Worm (Caenorhabditis elegans): ENCODE results near the gene efn-2.

efn-2 gene

ce11 chrIV:10614918-10615477 is 38.8 kb downstream of the efn-2 start, which contains the start of gene ptr-14:
Gene ptr-14 (plus strand): TSS chrIV:10615427.
- TF ChIP-seq T23F11.4 (GFP tag; optimal IDR thresholded peaks at IDR 0.05) (no peak), pha-4 (tag; optimal IDR thresholded peaks at IDR 0.05) (no peak), Y22D7AL.16 (tag; optimal IDR thresholded peaks at IDR 0.05) (no peak), nhr-232 (tag; optimal IDR thresholded peaks at IDR 0.05) (no peak), ceh-6 (GFP tag; optimal IDR thresholded peaks at IDR 0.05) (no peak), C38D4.7 (GFP tag; optimal IDR thresholded peaks at IDR 0.05) (no peak), unc-55 (GFP tag; optimal IDR thresholded peaks at IDR 0.05) (no peak), F13H6.1 (tag; optimal IDR thresholded peaks at IDR 0.05) (no peak)

ce11 chrIV:10616366-10616765 is 40.2 kb downstream of the efn-2 start:
- TF ChIP-seq unc-42 (tag; optimal IDR thresholded peaks at IDR 0.05) = no peak
- TF ChIP-seq hlh-8 (tag; optimal IDR thresholded peaks at IDR 0.05) = no peak
- no peak for TF ChIP-seq F13H6.1 (tag; optimal IDR thresholded peaks at IDR 0.05)
- TF ChIP-seq pqm-1 (tag; optimal IDR thresholded peaks at IDR 0.05) = no peak
- no peak for TF ChIP-seq unc-55 (GFP tag; optimal IDR thresholded peaks at IDR 0.05)
- TF ChIP-seq tbx-7 (tag; optimal IDR thresholded peaks at IDR 0.05) = no peak
- TF ChIP-seq Y22D7AL.16 (tag; optimal IDR thresholded peaks at IDR 0.05) = no peak
- TF ChIP-seq ahr-1 (tag; optimal IDR thresholded peaks at IDR 0.05) = no peak
- no peak for TF ChIP-seq tbx-2 (tag; optimal IDR thresholded peaks at IDR 0.05)
- no peak for TF ChIP-seq rnt-1 (tag; optimal IDR thresholded peaks at IDR 0.05)
- TF ChIP-seq hlh-30 (tag; optimal IDR thresholded peaks at IDR 0.05; ENCODE audit: insufficient read depth) = no peak
- TF ChIP-seq T23F11.4 (GFP tag; optimal IDR thresholded peaks at IDR 0.05) = no peak
- no peak for TF ChIP-seq dve-1 (tag; optimal IDR thresholded peaks at IDR 0.05)
- no peak for TF ChIP-seq dmd-4 (tag; optimal IDR thresholded peaks at IDR 0.05; ENCODE audit: borderline replicate concordance)
- TF ChIP-seq ceh-45 (GFP tag; IDR thresholded peaks at IDR 0.05) = no peak
- no peak for TF ChIP-seq syd-9 (tag; optimal IDR thresholded peaks at IDR 0.05)
- no peak for TF ChIP-seq odd-2 (tag; optimal IDR thresholded peaks at IDR 0.05)

DNA sequence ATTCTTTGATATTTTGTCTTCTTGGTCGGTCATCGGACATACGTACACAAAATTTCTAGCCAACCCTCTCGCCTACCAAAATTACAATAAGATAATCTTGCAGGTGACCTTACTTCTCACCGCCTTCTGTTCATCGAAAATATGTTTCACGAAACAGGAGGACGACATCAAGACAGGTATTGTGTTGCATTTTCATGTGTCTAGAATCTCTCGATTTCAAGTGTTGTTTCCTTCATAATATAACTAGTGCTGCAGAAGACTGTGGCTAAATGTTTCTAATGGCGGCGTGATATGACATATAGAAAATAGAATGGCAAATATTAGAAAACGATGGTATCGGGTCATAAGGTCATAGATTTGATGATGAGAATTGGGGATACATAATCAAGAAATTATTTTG is 40.9 kb downstream of the efn-2 start:
- no peak for TF ChIP-seq C08G9.2 (tag; optimal IDR thresholded peaks at IDR 0.05)
- TF ChIP-seq ahr-1 (tag; optimal IDR thresholded peaks at IDR 0.05) = no peak
- TF ChIP-seq K02D7.2 (tag; optimal IDR thresholded peaks at IDR 0.05) = no peak

- TF ChIP-seq tbx-7 (tag; optimal IDR thresholded peaks at IDR 0.05) (no peak), elt-2 (tag; optimal IDR thresholded peaks at IDR 0.05) (no peak), elt-4 (tag; optimal IDR thresholded peaks at IDR 0.05) (no peak), odd-2 (tag; optimal IDR thresholded peaks at IDR 0.05) (no peak), che-1 (tag; optimal IDR thresholded peaks at IDR 0.05) (no peak), ceh-30 (tag; optimal IDR thresholded peaks at IDR 0.05) (no peak), dve-1 (tag; optimal IDR thresholded peaks at IDR 0.05) (no peak), madf-2 (tag; optimal IDR thresholded peaks at IDR 0.05) (no peak), Y22D7AL.16 (tag; optimal IDR thresholded peaks at IDR 0.05) (no peak), unc-55 (GFP tag; optimal IDR thresholded peaks at IDR 0.05) (no peak), nhr-232 (tag; optimal IDR thresholded peaks at IDR 0.05) (no peak), ceh-45 (GFP tag; IDR thresholded peaks at IDR 0.05) (no peak), ceh-24 (tag; optimal IDR thresholded peaks at IDR 0.05) (no peak), pha-4 (tag; optimal IDR thresholded peaks at IDR 0.05) (no peak), pha-2 (tag; optimal IDR thresholded peaks at IDR 0.05) (no peak), ceh-18 (tag; optimal IDR thresholded peaks at IDR 0.05) (no peak), ama-1 (optimal IDR thresholded peaks at IDR 0.05) (no peak), hlh-6 (tag; optimal IDR thresholded peaks at IDR 0.05) (no peak)
These were observed 44.7 kb downstream of the efn-2 start, which contains the start of gene R09H10.7 for ce11 chrIV:10620811-10621210. Gene R09H10.7 (plus strand): TSS chrIV:10621111.

Measured in whole organism, late embryonic.